Fruit fly (Drosophila melanogaster): ENCODE data around the gene CG33543.
A peak's percentile ranks its signal among the peaks of the same experiment; 100 is the strongest.

CG33543 gene

dm6 chr2L:2006082-2006669 is at the start of gene CG33543:
CG33543 (minus strand) TSS chr2L:2006313.
- TF ChIP-seq Ets98B (GFP tag; IDR thresholded peaks at IDR 0.05) (no peak), rn (GFP tag; IDR thresholded peaks at IDR 0.05) (no peak), CG17806 (tag; optimal IDR thresholded peaks at IDR 0.05) (no peak), CG4496 (GFP tag; IDR thresholded peaks at IDR 0.05) (no peak), CG8159 (tag; optimal IDR thresholded peaks at IDR 0.05) (no peak), Pif1A (GFP tag; optimal IDR thresholded peaks at IDR 0.05) (no peak), D1 (tag; optimal IDR thresholded peaks at IDR 0.05) (no peak), CG13204 (GFP tag; optimal IDR thresholded peaks at IDR 0.05) (no peak), CG15710 (tag; optimal IDR thresholded peaks at IDR 0.05) (no peak), CG34367 (tag; optimal IDR thresholded peaks at IDR 0.05) (no peak), CG14655 (GFP tag; optimal IDR thresholded peaks at IDR 0.05) (no peak)

DNA sequence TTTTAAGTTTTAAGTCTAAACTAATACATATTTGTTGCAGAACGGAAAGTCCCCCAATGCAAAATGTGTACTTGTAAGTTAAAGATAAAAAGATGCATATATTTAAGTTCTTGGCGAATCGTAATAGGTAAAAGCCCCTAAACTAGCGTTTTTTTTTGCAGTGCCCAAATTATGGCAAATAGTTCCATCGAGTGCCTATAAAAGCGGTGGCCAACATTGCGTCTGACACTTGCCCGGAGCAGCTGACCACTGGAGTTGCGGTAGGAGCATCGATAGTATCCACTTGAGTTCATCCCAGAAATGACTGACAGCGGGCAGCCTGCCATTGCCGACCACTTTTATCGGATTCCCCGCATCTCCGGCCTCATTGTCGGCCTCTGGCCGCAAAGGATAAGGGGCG is 48.2 kb upstream of the CG33543 start, which contains the start of gene Or22c:
Or22c (plus strand) TSS at position 301 of the 400 bp plus-strand sequence.
- no peak for TF ChIP-seq Ets98B (GFP tag; IDR thresholded peaks at IDR 0.05)
- no peak for TF ChIP-seq Pif1A (GFP tag; optimal IDR thresholded peaks at IDR 0.05)
- no peak for TF ChIP-seq CG9948 (tag; optimal IDR thresholded peaks at IDR 0.05)
- TF ChIP-seq EcR (GFP tag; optimal IDR thresholded peaks at IDR 0.05), result no peak
- TF ChIP-seq CG14655 (GFP tag; optimal IDR thresholded peaks at IDR 0.05), result no peak
- no peak for TF ChIP-seq CG34367 (tag; optimal IDR thresholded peaks at IDR 0.05)
- TF ChIP-seq CG17806 (tag; optimal IDR thresholded peaks at IDR 0.05), result no peak
- no peak for TF ChIP-seq Snoo (tag; optimal IDR thresholded peaks at IDR 0.05)
- TF ChIP-seq CG15710 (tag; optimal IDR thresholded peaks at IDR 0.05), result no peak
- no peak for TF ChIP-seq D1 (tag; optimal IDR thresholded peaks at IDR 0.05)
- TF ChIP-seq CG13204 (GFP tag; optimal IDR thresholded peaks at IDR 0.05), result no peak
- TF ChIP-seq CG8159 (tag; optimal IDR thresholded peaks at IDR 0.05), result no peak
- TF ChIP-seq CG8301 (tag; optimal IDR thresholded peaks at IDR 0.05), result no peak
- no peak for TF ChIP-seq CG32121 (GFP tag; IDR thresholded peaks at IDR 0.05)
- no peak for TF ChIP-seq rn (GFP tag; IDR thresholded peaks at IDR 0.05)
- TF ChIP-seq fd96Ca (GFP tag; IDR thresholded peaks at IDR 0.05), result no peak
- no peak for TF ChIP-seq gl (tag; optimal IDR thresholded peaks at IDR 0.05)

DNA sequence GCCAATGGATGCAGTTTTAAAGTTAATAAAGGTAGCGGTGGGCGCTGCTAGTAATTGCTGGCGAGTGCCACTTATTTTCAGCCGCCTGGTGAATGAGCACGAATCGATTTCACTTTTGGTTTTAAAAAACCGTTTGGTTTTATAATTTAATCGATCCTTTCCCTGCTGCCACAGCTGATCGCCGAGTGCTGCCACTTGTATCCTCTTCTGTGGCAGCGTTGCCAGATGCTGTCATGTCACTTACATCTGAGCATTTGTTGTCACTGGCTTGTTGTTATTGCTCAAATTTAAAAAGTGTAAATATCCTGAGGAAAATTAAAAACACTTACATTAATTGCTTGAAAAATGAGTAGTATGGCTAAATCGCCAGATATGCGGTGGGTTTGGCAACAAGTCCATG is 39.2 kb upstream of the CG33543 start, which contains the start of gene Kebab:
Kebab (plus strand) TSS at position 230 of the 400 bp plus-strand sequence.
- no peak for TF ChIP-seq CG13204 (GFP tag; optimal IDR thresholded peaks at IDR 0.05)

DNA sequence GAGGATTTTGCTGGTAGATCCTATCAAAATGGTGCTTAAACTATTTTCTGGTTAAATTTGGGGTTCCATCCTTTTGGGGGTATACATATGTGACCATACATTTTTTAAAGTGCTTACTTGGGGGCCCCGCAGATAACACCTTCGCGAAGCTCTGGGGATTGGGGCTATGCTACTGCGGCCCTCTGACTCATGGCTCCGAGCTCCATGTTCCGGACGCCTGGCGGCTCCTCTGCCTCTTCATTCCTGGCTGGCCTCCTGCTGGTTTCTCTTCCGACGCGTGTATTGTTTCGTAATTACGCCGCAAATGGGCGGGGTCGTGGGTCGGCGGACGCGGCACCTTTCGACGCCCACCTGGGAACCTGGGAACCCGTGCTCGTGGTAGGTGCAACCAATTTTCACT is 38.7 kb upstream of the CG33543 start:
- TF ChIP-seq CG4496 (GFP tag; IDR thresholded peaks at IDR 0.05) (no peak), CG15710 (tag; optimal IDR thresholded peaks at IDR 0.05) (no peak), CG34367 (tag; optimal IDR thresholded peaks at IDR 0.05) (no peak)

DNA sequence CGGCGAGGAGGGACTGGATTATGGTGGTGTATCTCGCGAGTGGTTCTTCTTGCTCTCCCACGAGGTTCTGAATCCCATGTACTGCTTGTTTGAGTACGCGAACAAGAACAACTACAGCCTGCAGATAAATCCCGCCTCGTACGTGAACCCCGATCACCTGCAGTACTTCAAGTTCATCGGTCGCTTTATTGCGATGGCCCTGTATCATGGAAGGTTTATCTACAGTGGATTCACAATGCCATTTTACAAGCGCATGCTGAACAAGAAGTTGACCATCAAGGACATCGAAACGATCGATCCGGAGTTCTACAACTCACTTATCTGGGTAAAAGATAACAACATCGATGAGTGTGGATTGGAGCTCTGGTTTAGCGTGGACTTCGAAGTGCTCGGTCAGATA is 36.0 kb upstream of the CG33543 start:
- no peak for TF ChIP-seq CG8159 (tag; optimal IDR thresholded peaks at IDR 0.05)
- peak; percentile 66 for TF ChIP-seq EcR (GFP tag; optimal IDR thresholded peaks at IDR 0.05)

DNA sequence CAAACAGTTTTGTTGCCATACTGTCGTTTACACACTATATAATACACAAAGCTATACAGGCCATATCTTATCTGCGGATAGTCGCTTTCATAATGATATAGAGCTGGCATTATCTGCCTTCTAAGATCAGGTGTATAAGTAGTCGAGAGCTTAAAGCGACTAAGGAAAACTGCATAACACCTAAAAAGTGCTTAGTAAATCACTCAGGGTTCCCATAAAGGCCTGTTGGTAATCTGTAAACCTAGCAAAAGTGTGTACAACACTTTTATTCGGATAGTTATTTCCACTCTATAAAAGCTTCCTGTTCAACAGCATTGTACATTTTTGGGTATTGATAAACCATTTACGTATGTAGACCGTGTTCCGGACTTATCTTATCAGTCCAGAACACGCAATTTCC is 33.3 kb upstream of the CG33543 start:
- TF ChIP-seq CG13204 (GFP tag; optimal IDR thresholded peaks at IDR 0.05) (no peak), CG9948 (tag; optimal IDR thresholded peaks at IDR 0.05) (no peak), CG17806 (tag; optimal IDR thresholded peaks at IDR 0.05) (no peak), CG8301 (tag; optimal IDR thresholded peaks at IDR 0.05) (no peak), Pif1A (GFP tag; optimal IDR thresholded peaks at IDR 0.05) (no peak), CG10348 (GFP tag; IDR thresholded peaks at IDR 0.05) (no peak), D1 (tag; optimal IDR thresholded peaks at IDR 0.05) (no peak), Pif1B (GFP tag; optimal IDR thresholded peaks at IDR 0.05) (no peak), Ets98B (GFP tag; IDR thresholded peaks at IDR 0.05) (no peak), fd96Ca (GFP tag; IDR thresholded peaks at IDR 0.05) (no peak), CG12605 (GFP tag; IDR thresholded peaks at IDR 0.05) (no peak), CG15710 (tag; optimal IDR thresholded peaks at IDR 0.05) (no peak), CG32121 (GFP tag; IDR thresholded peaks at IDR 0.05) (no peak)

DNA sequence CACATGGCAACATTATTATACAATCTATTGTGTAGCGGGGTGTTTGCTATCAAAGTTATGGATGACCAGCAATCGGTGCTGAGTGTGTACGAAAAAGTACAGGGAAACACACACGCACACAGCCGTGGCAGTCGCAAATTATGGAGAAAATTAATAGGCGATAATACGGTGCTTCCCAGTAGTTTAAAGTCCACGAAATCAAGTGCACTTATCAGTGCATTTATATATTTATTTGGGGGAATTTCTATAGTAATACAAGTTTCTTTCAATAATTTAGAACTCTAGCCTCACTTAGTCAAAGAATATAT is 32.8 kb upstream of the CG33543 start:
- TF ChIP-seq CG8301 (tag; optimal IDR thresholded peaks at IDR 0.05) (no peak), CG10348 (GFP tag; IDR thresholded peaks at IDR 0.05) (no peak), Pif1A (GFP tag; optimal IDR thresholded peaks at IDR 0.05) (no peak), CG14655 (GFP tag; optimal IDR thresholded peaks at IDR 0.05) (no peak), CG32121 (GFP tag; IDR thresholded peaks at IDR 0.05) (no peak), D1 (tag; optimal IDR thresholded peaks at IDR 0.05) (no peak), CG17806 (tag; optimal IDR thresholded peaks at IDR 0.05) (no peak), CG34367 (tag; optimal IDR thresholded peaks at IDR 0.05) (no peak), Snoo (tag; optimal IDR thresholded peaks at IDR 0.05) (no peak), CG12605 (GFP tag; IDR thresholded peaks at IDR 0.05) (no peak), fd96Ca (GFP tag; IDR thresholded peaks at IDR 0.05) (no peak), CG4496 (GFP tag; IDR thresholded peaks at IDR 0.05) (no peak), Ets98B (GFP tag; IDR thresholded peaks at IDR 0.05) (no peak), CG15710 (tag; optimal IDR thresholded peaks at IDR 0.05) (no peak), Pif1B (GFP tag; optimal IDR thresholded peaks at IDR 0.05) (no peak), gl (tag; optimal IDR thresholded peaks at IDR 0.05) (no peak), EcR (GFP tag; optimal IDR thresholded peaks at IDR 0.05) (no peak)

All from whole organism, pupa.